Worm (Caenorhabditis elegans) whole organism, late embryonic: ENCODE measurements around the gene inpp-1.

Experiments
- ama-1 ChIP-seq: fragments of 150-350 bp; optimal IDR thresholded peaks from 2 replicates; lab custom pipeline; 2014
- ceh-14 ChIP-seq: sonication (generic microtip); optimal IDR thresholded peaks from 2 replicates; lab custom pipeline; 2016; ENCODE audit warnings: missing genotype, missing genetic modification characterization, missing compliant biosample characterization
- dve-1 ChIP-seq: sonication (generic microtip); optimal IDR thresholded peaks from 2 replicates; lab custom pipeline; 2017; ENCODE audit warnings: antibody characterized with exemption, mild to moderate bottlenecking, missing genetic modification characterization, missing compliant biosample characterization
- fkh-10 ChIP-seq: fragments of 150-350 bp; optimal IDR thresholded peaks from 2 replicates; lab custom pipeline; 2014; ENCODE audit warnings: missing biosample characterization, missing genetic modification reagents, missing genetic modification characterization
- pat-9 ChIP-seq: fragments of 200-800 bp; sonication (Bioruptor generic); optimal IDR thresholded peaks from 2 replicates; lab custom pipeline; 2018; ENCODE audit warnings: mild to moderate bottlenecking, missing genetic modification characterization, moderate library complexity, missing compliant biosample characterization

DNA sequence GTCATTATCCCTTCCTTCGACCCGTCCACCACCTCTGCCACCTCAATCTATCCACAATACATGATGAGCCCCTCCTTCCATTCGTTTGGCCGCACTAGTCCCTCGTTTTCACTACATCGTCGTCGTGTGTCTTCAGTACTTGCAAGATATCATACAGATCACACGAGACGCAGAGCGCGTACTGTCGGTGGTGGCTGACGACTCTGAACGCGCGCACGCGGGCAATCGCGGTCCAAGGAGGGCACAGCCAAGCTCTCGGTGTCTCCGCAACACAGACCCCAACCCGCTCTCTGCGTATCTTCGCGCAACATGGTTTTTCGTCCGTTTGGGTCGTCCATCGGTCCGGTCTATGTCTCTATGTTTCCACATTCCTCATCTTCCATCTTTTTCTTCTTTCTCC lies 43.3 kb upstream of the inpp-1 start:
- TF ChIP-seq pat-9 (tag; lab: Kevin White, UChicago) (no peak), fkh-10 (GFP tag; lab: Kevin White, UChicago) (no peak), ama-1 (lab: Kevin White, UChicago) (no peak), ceh-14 (tag; lab: Kevin White, UChicago) (peak; percentile 10), dve-1 (tag; lab: Kevin White, UChicago) (no peak)
